Worm (Caenorhabditis elegans): ENCODE data around the gene R12C12.7.

Gene R12C12.7

ce11 chrII:6025647-6026046, 30.1 kb downstream of the R12C12.7 start:
- TF ChIP-seq unc-62 (GFP tag; optimal IDR thresholded peaks at IDR 0.05) (no peak), sem-2 (GFP tag; optimal IDR thresholded peaks at IDR 0.05) (no peak), elt-3 (tag; optimal IDR thresholded peaks at IDR 0.05) (no peak), snpc-4 (tag; optimal IDR thresholded peaks at IDR 0.05) (no peak), hlh-1 (tag; optimal IDR thresholded peaks at IDR 0.05) (no peak), mab-5 (tag; optimal IDR thresholded peaks at IDR 0.05) (no peak), bed-3 (GFP tag; optimal IDR thresholded peaks at IDR 0.05) (no peak), nhr-2 (tag; optimal IDR thresholded peaks at IDR 0.05) (no peak), zip-8 (tag; optimal IDR thresholded peaks at IDR 0.05) (no peak), elt-1 (tag; optimal IDR thresholded peaks at IDR 0.05; ENCODE audit: borderline replicate concordance, insufficient read depth) (no peak), drap-1 (GFP tag; optimal IDR thresholded peaks at IDR 0.05) (no peak), mep-1 (tag; optimal IDR thresholded peaks at IDR 0.05) (no peak), ztf-11 (tag; optimal IDR thresholded peaks at IDR 0.05) (no peak), lsy-2 (tag; optimal IDR thresholded peaks at IDR 0.05) (no peak), ceh-83 (GFP tag; optimal IDR thresholded peaks at IDR 0.05) (no peak), ceh-43 (GFP tag; optimal IDR thresholded peaks at IDR 0.05) (no peak), M03D4.4 (tag; optimal IDR thresholded peaks at IDR 0.05) (no peak), nhr-28 (tag; optimal IDR thresholded peaks at IDR 0.05) (no peak), cnd-1 (tag; optimal IDR thresholded peaks at IDR 0.05) (no peak), unc-39 (tag; optimal IDR thresholded peaks at IDR 0.05) (no peak)

ce11 chrII:6024879-6025278, 30.9 kb downstream of the R12C12.7 start, which contains the start of gene R12C12.9:
Gene R12C12.9 (minus strand): TSS chrII:6024979.
- TF ChIP-seq nhr-12 (tag; optimal IDR thresholded peaks at IDR 0.05) (no peak), snpc-4 (tag; optimal IDR thresholded peaks at IDR 0.05) (no peak), mep-1 (tag; optimal IDR thresholded peaks at IDR 0.05) (no peak), hlh-1 (tag; optimal IDR thresholded peaks at IDR 0.05) (no peak), tbx-8 (GFP tag; optimal IDR thresholded peaks at IDR 0.05) (no peak), nhr-76 (tag; optimal IDR thresholded peaks at IDR 0.05) (no peak), unc-39 (tag; optimal IDR thresholded peaks at IDR 0.05) (no peak), elt-1 (tag; optimal IDR thresholded peaks at IDR 0.05; ENCODE audit: borderline replicate concordance, insufficient read depth) (no peak), unc-62 (GFP tag; optimal IDR thresholded peaks at IDR 0.05) (no peak), lin-13 (tag; optimal IDR thresholded peaks at IDR 0.05) (no peak), lin-32 (GFP tag; optimal IDR thresholded peaks at IDR 0.05) (no peak), unc-120 (tag; optimal IDR thresholded peaks at IDR 0.05; ENCODE audit: poor library complexity, severe bottlenecking) (no peak), cnd-1 (tag; optimal IDR thresholded peaks at IDR 0.05) (no peak)

ce11 chrII:6022596-6022995, 33.2 kb downstream of the R12C12.7 start:
- TF ChIP-seq tbx-8 (GFP tag; optimal IDR thresholded peaks at IDR 0.05), result no peak
- TF ChIP-seq sem-2 (GFP tag; optimal IDR thresholded peaks at IDR 0.05), result no peak
- TF ChIP-seq ceh-39 (tag; optimal IDR thresholded peaks at IDR 0.05), result no peak
- TF ChIP-seq mep-1 (tag; optimal IDR thresholded peaks at IDR 0.05), result no peak
- TF ChIP-seq ham-2 (GFP tag; optimal IDR thresholded peaks at IDR 0.05), result no peak
- no peak for TF ChIP-seq nhr-237 (tag; optimal IDR thresholded peaks at IDR 0.05)
- no peak for TF ChIP-seq blmp-1 (tag; optimal IDR thresholded peaks at IDR 0.05)
- no peak for TF ChIP-seq ces-1 (GFP tag; optimal IDR thresholded peaks at IDR 0.05)
- TF ChIP-seq snpc-4 (tag; optimal IDR thresholded peaks at IDR 0.05), result no peak
- TF ChIP-seq mls-2 (tag; optimal IDR thresholded peaks at IDR 0.05), result no peak
- no peak for TF ChIP-seq nhr-28 (tag; optimal IDR thresholded peaks at IDR 0.05)
- no peak for TF ChIP-seq ceh-43 (GFP tag; optimal IDR thresholded peaks at IDR 0.05)
- no peak for TF ChIP-seq nhr-12 (tag; optimal IDR thresholded peaks at IDR 0.05)
- TF ChIP-seq flh-1 (GFP tag; optimal IDR thresholded peaks at IDR 0.05), result no peak
- no peak for TF ChIP-seq elt-3 (tag; optimal IDR thresholded peaks at IDR 0.05)
- no peak for TF ChIP-seq lin-32 (GFP tag; optimal IDR thresholded peaks at IDR 0.05)
- TF ChIP-seq unc-39 (tag; optimal IDR thresholded peaks at IDR 0.05), result no peak
- no peak for TF ChIP-seq hlh-1 (tag; optimal IDR thresholded peaks at IDR 0.05)
- TF ChIP-seq zip-8 (tag; optimal IDR thresholded peaks at IDR 0.05), result no peak
- no peak for TF ChIP-seq unc-62 (GFP tag; optimal IDR thresholded peaks at IDR 0.05)

ce11 chrII:6020353-6020752, 35.4 kb downstream of the R12C12.7 start, which contains the start of gene ZK84.1:
Gene ZK84.1 (plus strand): TSS chrII:6020653.
- TF ChIP-seq flh-1 (GFP tag; optimal IDR thresholded peaks at IDR 0.05) (no peak), nhr-76 (tag; optimal IDR thresholded peaks at IDR 0.05) (no peak), lin-32 (GFP tag; optimal IDR thresholded peaks at IDR 0.05) (no peak), nhr-28 (tag; optimal IDR thresholded peaks at IDR 0.05) (no peak), blmp-1 (tag; optimal IDR thresholded peaks at IDR 0.05) (no peak), unc-120 (tag; optimal IDR thresholded peaks at IDR 0.05; ENCODE audit: poor library complexity, severe bottlenecking) (no peak), ceh-39 (tag; optimal IDR thresholded peaks at IDR 0.05) (no peak), elt-3 (tag; optimal IDR thresholded peaks at IDR 0.05) (no peak), mab-5 (tag; optimal IDR thresholded peaks at IDR 0.05) (no peak), ceh-43 (GFP tag; optimal IDR thresholded peaks at IDR 0.05) (no peak), unc-62 (GFP tag; optimal IDR thresholded peaks at IDR 0.05) (no peak), lin-13 (tag; optimal IDR thresholded peaks at IDR 0.05) (no peak), bed-3 (GFP tag; optimal IDR thresholded peaks at IDR 0.05) (no peak)
